Worm (Caenorhabditis elegans) whole organism, L2 larva: ENCODE data around the gene col-71.
"Not testable (repeated sequence)": the region's sequence is repeated elsewhere in the genome, so short reads cannot be mapped to it uniquely, and the experiment has no call there.

ENCODE experiments used
- C34F6.9 ChIP-seq: fragments of 150-350 bp; optimal IDR thresholded peaks from 2 replicates; lab custom pipeline; 2014; ENCODE audit warnings: missing biosample characterization, missing genetic modification characterization
- F13H6.1 ChIP-seq: sonication (generic microtip); optimal IDR thresholded peaks from 2 replicates; lab custom pipeline; 2016; ENCODE audit warnings: missing genetic modification characterization, missing compliant biosample characterization
- Y55F3AM.14 ChIP-seq: fragments of 200-800 bp; sonication (Bioruptor generic); optimal IDR thresholded peaks from 2 replicates; lab custom pipeline; 2018; ENCODE audit warnings: mild to moderate bottlenecking, missing genetic modification characterization, missing compliant biosample characterization
- ZK546.5 ChIP-seq: sonication (generic microtip); optimal IDR thresholded peaks from 2 replicates; lab custom pipeline; 2017; ENCODE audit warnings: missing biosample characterization, missing genetic modification characterization
- alr-1 ChIP-seq: fragments of 150-350 bp; optimal IDR thresholded peaks from 2 replicates; lab custom pipeline; 2014; ENCODE audit warnings: missing biosample characterization, missing genetic modification characterization
- blmp-1 ChIP-seq: sonication (generic microtip); optimal IDR thresholded peaks from 2 replicates; lab custom pipeline; 2017; ENCODE audit warnings: missing genetic modification characterization, mild to moderate bottlenecking, missing compliant biosample characterization, antibody characterized with exemption, moderate library complexity; ENCODE audit not compliant: insufficient read depth
- ceh-16 ChIP-seq: fragments of 150-350 bp; optimal IDR thresholded peaks from 2 replicates; lab custom pipeline; 2014; ENCODE audit warnings: missing biosample characterization, missing genetic modification characterization
- ceh-82 ChIP-seq: fragments of 150-350 bp; optimal IDR thresholded peaks from 2 replicates; lab custom pipeline; 2014; ENCODE audit warnings: missing biosample characterization, missing genetic modification characterization
- crh-2 ChIP-seq: sonication (generic microtip); optimal IDR thresholded peaks from 2 replicates; lab custom pipeline; 2017; ENCODE audit warnings: missing biosample characterization, missing genetic modification characterization
- dmd-4 ChIP-seq: sonication (generic microtip); optimal IDR thresholded peaks from 2 replicates; lab custom pipeline; 2017; ENCODE audit warnings: missing biosample characterization, missing genetic modification characterization
- egl-27 ChIP-seq: sonication (generic microtip); optimal IDR thresholded peaks from 3 replicates; lab custom pipeline; 2017; ENCODE audit warnings: missing biosample characterization, missing genetic modification reagents, missing genetic modification characterization
- elt-3 ChIP-seq: sonication (generic microtip); optimal IDR thresholded peaks from 2 replicates; lab custom pipeline; 2017; ENCODE audit warnings: missing biosample characterization, missing genetic modification characterization
- fos-1 ChIP-seq: fragments of 150-350 bp; optimal IDR thresholded peaks from 2 replicates; lab custom pipeline; 2014; ENCODE audit warnings: missing biosample characterization, missing genetic modification characterization
- gmeb-1 ChIP-seq: fragments of 150-350 bp; optimal IDR thresholded peaks from 2 replicates; lab custom pipeline; 2014; ENCODE audit warnings: missing biosample characterization, missing genetic modification characterization
- lin-11 ChIP-seq: fragments of 150-350 bp; sonication (generic microtip); optimal IDR thresholded peaks from 2 replicates; lab custom pipeline; 2014; ENCODE audit warnings: missing biosample characterization, missing genetic modification characterization, inconsistent platforms, mixed read lengths
- lin-13 ChIP-seq: fragments of 150-350 bp; optimal IDR thresholded peaks from 2 replicates; lab custom pipeline; 2014; ENCODE audit warnings: missing biosample characterization, missing genetic modification reagents, missing genetic modification characterization
- lsy-2 ChIP-seq, 2 experiments: fragments of 150-350 bp in 1 of 2; sonication (generic microtip) in 1 of 2; optimal IDR thresholded peaks; 2 replicates each; lab custom pipeline; 2014 to 2017; ENCODE audit warnings: missing biosample characterization in 2 of 2, missing genetic modification characterization in 2 of 2
- mab-5 ChIP-seq: fragments of 150-350 bp; optimal IDR thresholded peaks from 2 replicates; lab custom pipeline; 2014; ENCODE audit warnings: missing biosample characterization, missing genetic modification characterization
- nhr-10 ChIP-seq: sonication (generic microtip); optimal IDR thresholded peaks from 2 replicates; lab custom pipeline; 2017; ENCODE audit warnings: missing biosample characterization, missing genetic modification characterization
- nhr-11 ChIP-seq: fragments of 150-350 bp; optimal IDR thresholded peaks from 2 replicates; lab custom pipeline; 2014; ENCODE audit warnings: missing biosample characterization, missing genetic modification characterization
- nhr-129 ChIP-seq: fragments of 150-350 bp; optimal IDR thresholded peaks from 2 replicates; lab custom pipeline; 2014; ENCODE audit warnings: missing biosample characterization, missing genetic modification characterization
- nhr-21 ChIP-seq: fragments of 150-350 bp; optimal IDR thresholded peaks from 2 replicates; lab custom pipeline; 2014; ENCODE audit warnings: missing biosample characterization, missing genetic modification characterization
- nhr-237 ChIP-seq: fragments of 150-350 bp; optimal IDR thresholded peaks from 2 replicates; lab custom pipeline; 2014; ENCODE audit warnings: missing biosample characterization, missing genetic modification characterization
- nhr-25 ChIP-seq: fragments of 150-350 bp; sonication (generic microtip); optimal IDR thresholded peaks from 3 replicates; lab custom pipeline; 2014; ENCODE audit warnings: missing biosample characterization, missing genetic modification characterization
- nhr-6 ChIP-seq: fragments of 150-350 bp; optimal IDR thresholded peaks from 2 replicates; lab custom pipeline; 2014; ENCODE audit warnings: missing biosample characterization, missing genetic modification characterization
- peb-1 ChIP-seq: fragments of 150-350 bp; optimal IDR thresholded peaks from 2 replicates; lab custom pipeline; 2014; ENCODE audit warnings: missing biosample characterization, missing genetic modification characterization
- sma-3 ChIP-seq: sonication (generic microtip); optimal IDR thresholded peaks from 2 replicates; lab custom pipeline; 2016; ENCODE audit warnings: missing genetic modification reagents, missing genetic modification characterization, missing compliant biosample characterization
- sma-9 ChIP-seq, 2 experiments: fragments of 150-350 bp in 1 of 2; sonication (generic microtip) in 1 of 2; optimal IDR thresholded peaks; 2 replicates each; lab custom pipeline; 2014 to 2016; ENCODE audit warnings: missing genetic modification characterization in 2 of 2, mild to moderate bottlenecking in 1 of 2, missing biosample characterization in 1 of 2, missing compliant biosample characterization in 1 of 2, missing genetic modification reagents in 1 of 2, moderate library complexity in 1 of 2
- snpc-4 ChIP-seq: fragments of 150-350 bp; optimal IDR thresholded peaks from 2 replicates; lab custom pipeline; 2014; ENCODE audit warnings: missing biosample characterization, missing genetic modification characterization
- unc-55 ChIP-seq: fragments of 150-350 bp; sonication (generic microtip); optimal IDR thresholded peaks from 3 replicates; lab custom pipeline; 2014; ENCODE audit warnings: missing biosample characterization, missing genetic modification reagents, missing genetic modification characterization
- unc-62 ChIP-seq: fragments of 150-350 bp; optimal IDR thresholded peaks from 2 replicates; lab custom pipeline; 2014; ENCODE audit warnings: missing biosample characterization, missing genetic modification reagents, missing genetic modification characterization
- zag-1 ChIP-seq: fragments of 150-350 bp; optimal IDR thresholded peaks from 2 replicates; lab custom pipeline; 2014; ENCODE audit warnings: missing biosample characterization, missing genetic modification characterization
- ztf-4 ChIP-seq: fragments of 150-350 bp; optimal IDR thresholded peaks from 2 replicates; lab custom pipeline; 2014; ENCODE audit warnings: missing biosample characterization, missing genetic modification characterization

Gene col-71

ce11 chrII:3523547-3523946, 21.2 kb upstream of the col-71 start:
- TF ChIP-seq gmeb-1 (tag; lab: Kevin White, UChicago) (peak; percentile 48), lsy-2 (tag; optimal IDR thresholded peaks at IDR 0.05; lab: Kevin White, UChicago) (peak; percentile 89 to 97), nhr-129 (tag; lab: Kevin White, UChicago) (peak; percentile 73), zag-1 (tag; lab: Kevin White, UChicago) (peak; percentile 20), F13H6.1 (peak; percentile 56), unc-55 (GFP tag; lab: Kevin White, UChicago) (peak; percentile 87), sma-3 (GFP tag; lab: Kevin White, UChicago) (peak; percentile 32), nhr-25 (peak; percentile 61), sma-9 (GFP tag; optimal IDR thresholded peaks at IDR 0.05; lab: Kevin White, UChicago) (peak; percentile 55), lin-11 (tag; lab: Kevin White, UChicago) (peak; percentile 4), ZK546.5 (tag; lab: Kevin White, UChicago) (peak; percentile 6), C34F6.9 (tag; lab: Kevin White, UChicago) (peak; percentile 68), crh-2 (tag; lab: Kevin White, UChicago) (peak; percentile 43), lin-13 (GFP tag; lab: Kevin White, UChicago) (peak; percentile 67)
- TF ChIP-seq sma-9 (tag; optimal IDR thresholded peaks at IDR 0.05; lab: Kevin White, UChicago), result not testable (repeated sequence)
- TF ChIP-seq, all 48 proteins: peak for 14; not testable (repeated sequence) for 34

- peak; percentile 60 for TF ChIP-seq crh-2 (tag; lab: Kevin White, UChicago)
- TF ChIP-seq sma-3 (GFP tag; lab: Kevin White, UChicago), result peak; percentile 49
- peak; percentile 66 for TF ChIP-seq nhr-129 (tag; lab: Kevin White, UChicago)
- TF ChIP-seq blmp-1 (tag; lab: Kevin White, UChicago), result no peak
- peak; percentile 74 to 78 for TF ChIP-seq lsy-2 (tag; optimal IDR thresholded peaks at IDR 0.05; lab: Kevin White, UChicago)
- peak; percentile 15 for TF ChIP-seq nhr-25
- peak; percentile 53 for TF ChIP-seq fos-1 (tag; lab: Kevin White, UChicago)
- TF ChIP-seq zag-1 (tag; lab: Kevin White, UChicago), result peak; percentile 64
- TF ChIP-seq lin-13 (GFP tag; lab: Kevin White, UChicago), result peak; percentile 65
- peak; percentile 39 for TF ChIP-seq C34F6.9 (tag; lab: Kevin White, UChicago)
- no peak for TF ChIP-seq nhr-6 (tag; lab: Kevin White, UChicago)
- TF ChIP-seq F13H6.1, result peak; percentile 45
- TF ChIP-seq nhr-21 (tag; lab: Kevin White, UChicago), result no peak
- TF ChIP-seq nhr-10, result no peak
- no peak for TF ChIP-seq unc-62 (GFP tag; lab: Kevin White, UChicago)
- TF ChIP-seq unc-55 (GFP tag; lab: Kevin White, UChicago), result peak; percentile 60
- TF ChIP-seq peb-1, result no peak
- TF ChIP-seq sma-9 (GFP tag; optimal IDR thresholded peaks at IDR 0.05; lab: Kevin White, UChicago), result peak; percentile 62
- TF ChIP-seq sma-9 (tag; optimal IDR thresholded peaks at IDR 0.05; lab: Kevin White, UChicago), result no peak
- peak; percentile 24 for TF ChIP-seq ceh-16 (tag; lab: Kevin White, UChicago)
- peak; percentile 12 for TF ChIP-seq lin-11 (tag; lab: Kevin White, UChicago)
These were observed 18.8 kb upstream of the col-71 start, which contains the start of gene W09G10.9 for ce11 chrII:3520988-3521850. Gene W09G10.9, plus strand, starts transcription at chrII:3521800.

ce11 chrII:3518961-3519544, 16.7 kb upstream of the col-71 start, which contains the start of gene clec-126:
Gene clec-126, plus strand, starts transcription at chrII:3519494.
- TF ChIP-seq lin-11 (tag; lab: Kevin White, UChicago), result no peak
- TF ChIP-seq nhr-237 (tag; lab: Kevin White, UChicago), result no peak
- peak; percentile 66 for TF ChIP-seq F13H6.1
- TF ChIP-seq gmeb-1 (tag; lab: Kevin White, UChicago), result peak; percentile 72
- TF ChIP-seq nhr-21 (tag; lab: Kevin White, UChicago), result peak; percentile 80
- TF ChIP-seq unc-55 (GFP tag; lab: Kevin White, UChicago), result peak; percentile 44
- TF ChIP-seq dmd-4 (tag; lab: Kevin White, UChicago), result no peak
- TF ChIP-seq nhr-25, result peak; percentile 12
- peak; percentile 2 for TF ChIP-seq ceh-16 (tag; lab: Kevin White, UChicago)
- TF ChIP-seq mab-5 (tag; lab: Kevin White, UChicago), result peak; percentile 41
- TF ChIP-seq Y55F3AM.14 (GFP tag; lab: Kevin White, UChicago), result peak; percentile 52
- peak; percentile 86 for TF ChIP-seq nhr-129 (tag; lab: Kevin White, UChicago)
- TF ChIP-seq ceh-82 (tag; lab: Kevin White, UChicago), result no peak
- peak; percentile 81 for TF ChIP-seq lin-13 (GFP tag; lab: Kevin White, UChicago)
- TF ChIP-seq lsy-2 (tag; optimal IDR thresholded peaks at IDR 0.05; lab: Kevin White, UChicago), result peak; percentile 21 to 84
- TF ChIP-seq crh-2 (tag; lab: Kevin White, UChicago), result peak; percentile 81
- TF ChIP-seq snpc-4, result peak; percentile 32
- TF ChIP-seq ztf-4 (tag; lab: Kevin White, UChicago), result peak; percentile 21
- no peak for TF ChIP-seq elt-3 (tag; lab: Kevin White, UChicago)
- peak; percentile 77 for TF ChIP-seq fos-1 (tag; lab: Kevin White, UChicago)
- TF ChIP-seq sma-3 (GFP tag; lab: Kevin White, UChicago), result peak; percentile 81
- peak; percentile 15 for TF ChIP-seq zag-1 (tag; lab: Kevin White, UChicago)
- TF ChIP-seq egl-27, result peak; percentile 48
- TF ChIP-seq alr-1 (tag; lab: Kevin White, UChicago), result no peak
- TF ChIP-seq nhr-11 (tag; lab: Kevin White, UChicago), result peak; percentile 54
- peak; percentile 71 for TF ChIP-seq C34F6.9 (tag; lab: Kevin White, UChicago)
